Worm (Caenorhabditis elegans): Measurements from ENCODE around the gene Y17G9A.4.
A peak's percentile ranks its signal among the peaks of the same experiment; 100 is the strongest.

Gene Y17G9A.4

ce11 chrIV:4821054-4821453, 40.3 kb downstream of the Y17G9A.4 start, which contains the start of gene H06H21.8:
TSS of gene H06H21.8 (minus strand) at chrIV:4821131.
- no peak for TF ChIP-seq B0310.2 (tag; optimal IDR thresholded peaks at IDR 0.05)
- TF ChIP-seq ceh-13 (GFP tag; optimal IDR thresholded peaks at IDR 0.05) = no peak
- TF ChIP-seq sea-1 (GFP tag; conservative IDR thresholded peaks at IDR 0.05) = no peak
- TF ChIP-seq flt-1 (GFP tag; IDR thresholded peaks at IDR 0.05) = no peak
- TF ChIP-seq aly-1 (tag; optimal IDR thresholded peaks at IDR 0.05) = no peak
- no peak for TF ChIP-seq scrt-1 (GFP tag; IDR thresholded peaks at IDR 0.05)
- TF ChIP-seq tbx-37 (GFP tag; conservative IDR thresholded peaks at IDR 0.05) = no peak
- TF ChIP-seq ets-7 (tag; optimal IDR thresholded peaks at IDR 0.05) = no peak
- no peak for TF ChIP-seq F13C5.2 (tag; optimal IDR thresholded peaks at IDR 0.05)

DNA sequence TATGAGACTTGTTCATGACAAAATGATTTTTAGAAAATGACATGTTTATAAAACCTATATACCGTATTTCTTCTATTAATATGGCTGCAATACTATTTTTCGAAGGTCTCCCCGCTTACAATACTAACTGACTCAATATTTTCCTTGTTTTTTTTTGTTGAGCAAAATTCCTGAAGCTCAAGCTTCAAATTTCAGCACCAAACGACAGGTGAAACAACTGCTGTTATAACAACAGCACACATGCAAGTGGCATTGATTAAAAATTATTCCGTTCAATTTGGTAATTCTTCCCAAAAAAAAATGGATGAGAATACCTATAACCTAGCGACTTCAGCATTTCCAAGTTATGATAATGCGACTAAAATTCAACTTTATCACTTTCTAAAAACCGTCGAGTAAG, 47.2 kb downstream of the Y17G9A.4 start, which contains the start of gene srw-94:
Gene srw-94 (plus strand): TSS at position 301 of the 400 bp plus-strand sequence.
- TF ChIP-seq sea-1 (GFP tag; conservative IDR thresholded peaks at IDR 0.05) (no peak), pes-1 (GFP tag; IDR thresholded peaks at IDR 0.05) (no peak), tra-4 (tag; optimal IDR thresholded peaks at IDR 0.05) (no peak), ets-7 (tag; optimal IDR thresholded peaks at IDR 0.05) (no peak), F13C5.2 (tag; optimal IDR thresholded peaks at IDR 0.05) (no peak), ceh-13 (GFP tag; optimal IDR thresholded peaks at IDR 0.05) (no peak), B0310.2 (tag; optimal IDR thresholded peaks at IDR 0.05) (no peak), hmg-4 (GFP tag; optimal IDR thresholded peaks at IDR 0.05) (no peak)

- no peak for TF ChIP-seq ceh-13 (GFP tag; optimal IDR thresholded peaks at IDR 0.05)
- TF ChIP-seq ama-1 (optimal IDR thresholded peaks at IDR 0.05) = no peak
- no peak for TF ChIP-seq ceh-36 (tag; optimal IDR thresholded peaks at IDR 0.05)
- TF ChIP-seq ets-7 (tag; optimal IDR thresholded peaks at IDR 0.05) = no peak
- no peak for TF ChIP-seq aly-1 (tag; optimal IDR thresholded peaks at IDR 0.05)
- no peak for TF ChIP-seq sea-1 (GFP tag; conservative IDR thresholded peaks at IDR 0.05)
- TF ChIP-seq scrt-1 (GFP tag; IDR thresholded peaks at IDR 0.05) = no peak
- TF ChIP-seq tra-4 (tag; optimal IDR thresholded peaks at IDR 0.05) = no peak
- no peak for TF ChIP-seq hmg-4 (GFP tag; optimal IDR thresholded peaks at IDR 0.05)
- no peak for TF ChIP-seq tbx-11 (GFP tag; IDR thresholded peaks at IDR 0.05)
- TF ChIP-seq tbx-37 (GFP tag; conservative IDR thresholded peaks at IDR 0.05) = no peak
- no peak for TF ChIP-seq pes-1 (GFP tag; IDR thresholded peaks at IDR 0.05)
- no peak for TF ChIP-seq F13C5.2 (tag; optimal IDR thresholded peaks at IDR 0.05)
- TF ChIP-seq B0310.2 (tag; optimal IDR thresholded peaks at IDR 0.05) = no peak
- TF ChIP-seq flt-1 (GFP tag; IDR thresholded peaks at IDR 0.05) = no peak
Observed at ce11 chrIV:4811863-4812262, 49.5 kb downstream of the Y17G9A.4 start, which contains the start of gene srw-95. TSS of gene srw-95 (plus strand) at chrIV:4812075.

DNA sequence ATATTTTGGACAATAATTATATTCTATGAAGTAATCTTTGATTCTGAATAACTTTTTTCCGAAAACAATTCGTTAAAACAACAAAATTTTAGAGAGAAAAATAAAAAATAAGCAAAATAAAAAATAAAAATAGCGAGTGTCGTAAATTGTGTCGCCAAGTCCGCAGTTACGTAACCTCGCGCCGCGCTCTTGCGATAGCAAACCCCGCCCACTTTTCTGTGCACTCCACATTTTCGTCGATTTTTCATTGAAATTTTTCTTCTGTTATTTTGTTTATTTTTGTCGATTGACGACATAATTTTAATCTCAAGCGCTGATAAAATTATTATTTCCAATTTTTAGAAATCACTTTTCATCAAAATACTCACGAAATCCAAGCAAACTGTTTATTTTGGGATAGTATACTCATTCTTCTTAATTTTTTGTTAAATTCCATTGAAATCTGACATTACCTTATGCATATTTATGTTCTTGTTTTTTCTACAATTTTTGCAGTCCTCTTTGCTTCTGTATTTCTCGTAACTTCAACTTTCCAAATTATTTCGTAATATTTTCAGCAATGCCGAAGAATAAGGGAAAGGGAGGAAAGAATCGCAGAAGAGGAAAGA, 50.9 kb downstream of the Y17G9A.4 start, which contains the start of gene eif-1.A:
Gene eif-1.A (plus strand): TSS at position 558 of the 608 bp plus-strand sequence.
- no peak for TF ChIP-seq sea-1 (GFP tag; conservative IDR thresholded peaks at IDR 0.05)
- TF ChIP-seq tbx-11 (GFP tag; IDR thresholded peaks at IDR 0.05) = no peak
- 0 out of 2 replicates have a peak, but pooled peaks have one; percentile 22 for TF ChIP-seq tbx-37 (GFP tag; conservative IDR thresholded peaks at IDR 0.05)
- no peak for TF ChIP-seq flt-1 (GFP tag; IDR thresholded peaks at IDR 0.05)
- peak; percentile 58 for TF ChIP-seq F13C5.2 (tag; optimal IDR thresholded peaks at IDR 0.05)
- TF ChIP-seq hnd-1 (tag; optimal IDR thresholded peaks at IDR 0.05) = no peak
- no peak for TF ChIP-seq hmg-4 (GFP tag; optimal IDR thresholded peaks at IDR 0.05)
- TF ChIP-seq B0310.2 (tag; optimal IDR thresholded peaks at IDR 0.05) = no peak
- TF ChIP-seq ceh-13 (GFP tag; optimal IDR thresholded peaks at IDR 0.05) = no peak
- TF ChIP-seq hmbx-1 (tag; optimal IDR thresholded peaks at IDR 0.05) = no peak
- TF ChIP-seq tra-4 (tag; optimal IDR thresholded peaks at IDR 0.05) = no peak
- no peak for TF ChIP-seq aly-1 (tag; optimal IDR thresholded peaks at IDR 0.05)
- TF ChIP-seq ets-7 (tag; optimal IDR thresholded peaks at IDR 0.05) = no peak
- TF ChIP-seq pes-1 (GFP tag; IDR thresholded peaks at IDR 0.05) = no peak

Measured in whole organism, early embryonic.